Worm (Caenorhabditis elegans) whole organism, early embryonic: ENCODE measurements around the gene got-2.2.

ENCODE experiments used
- ama-1 ChIP-seq: fragments of 150-350 bp; optimal IDR thresholded peaks from 2 replicates; lab custom pipeline; 2014
- hmbx-1 ChIP-seq: sonication (generic microtip); optimal IDR thresholded peaks from 2 replicates; lab custom pipeline; 2016; ENCODE audit warnings: mild to moderate bottlenecking, missing genetic modification characterization, missing compliant biosample characterization

ce11 chrX:6251947-6252617 is 11.3 kb downstream of the got-2.2 start:
- TF ChIP-seq ama-1 (lab: Kevin White, UChicago) (peak; percentile 91), hmbx-1 (tag; lab: Kevin White, UChicago) (no peak)
